Fruit fly (Drosophila melanogaster): Measurements from ENCODE around the gene CG12746.

DNA sequence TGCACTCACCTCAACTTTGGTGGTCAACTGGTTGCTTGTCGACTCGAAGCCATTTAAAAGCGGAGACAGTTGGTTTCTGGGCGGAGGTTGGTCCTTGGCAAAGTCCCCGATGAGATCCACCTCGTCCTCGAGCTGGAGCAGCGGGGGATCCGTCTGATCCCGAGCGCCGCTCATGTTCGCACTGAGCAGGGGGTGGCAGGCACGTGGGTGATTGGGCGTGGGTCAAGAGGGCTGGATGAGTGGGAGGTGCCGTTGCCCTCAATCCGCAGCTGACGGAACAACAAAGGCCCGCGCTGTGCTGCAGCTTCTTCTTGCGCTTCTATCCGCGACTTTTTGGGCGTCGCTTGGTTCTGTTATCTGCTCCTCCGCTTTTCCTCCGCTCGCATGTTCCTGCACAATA is 1.7 kb upstream of the CG12746 start:
- TF ChIP-seq Awh (GFP tag; IDR thresholded peaks at IDR 0.05) (no peak), Mes4 (GFP tag; optimal IDR thresholded peaks at IDR 0.05) (no peak), ab (GFP tag; optimal IDR thresholded peaks at IDR 0.05) (no peak), ATbp (GFP tag; optimal IDR thresholded peaks at IDR 0.05) (no peak), CG12659 (GFP tag; optimal IDR thresholded peaks at IDR 0.05) (no peak), ac (GFP tag; optimal IDR thresholded peaks at IDR 0.05) (no peak), D19A (tag; optimal IDR thresholded peaks at IDR 0.05) (no peak), Dfd (GFP tag; optimal IDR thresholded peaks at IDR 0.05) (no peak), tin (GFP tag; optimal IDR thresholded peaks at IDR 0.05) (no peak), org-1 (GFP tag; optimal IDR thresholded peaks at IDR 0.05) (no peak), Ssrp (tag; optimal IDR thresholded peaks at IDR 0.05) (no peak), CG34376 (GFP tag; optimal IDR thresholded peaks at IDR 0.05) (no peak), CG12942 (GFP tag; optimal IDR thresholded peaks at IDR 0.05) (no peak), CG16779 (GFP tag; IDR thresholded peaks at IDR 0.05) (no peak)

All from whole organism, embryonic.